Fruit fly (Drosophila melanogaster) whole organism, adult: ENCODE measurements around the gene 4E-T.

Experiments used
- CG11617 ChIP-seq: fragments of 200-800 bp; sonication (Bioruptor generic); optimal IDR thresholded peaks from 2 replicates; lab custom pipeline; 2017; ENCODE audit warnings: mild to moderate bottlenecking, missing biosample characterization, missing genetic modification reagents, missing genetic modification characterization
- CG12768 ChIP-seq: fragments of 200-800 bp; sonication (Bioruptor generic); optimal IDR thresholded peaks from 2 replicates; lab custom pipeline; 2017; ENCODE audit warnings: missing biosample characterization, missing genetic modification characterization, mild to moderate bottlenecking, moderate library complexity, missing genetic modification reagents
- CG14711 ChIP-seq: fragments of 200-800 bp; sonication (Bioruptor generic); optimal IDR thresholded peaks from 2 replicates; lab custom pipeline; 2018; ENCODE audit warnings: missing biosample characterization, mild to moderate bottlenecking, missing genetic modification characterization, moderate library complexity
- CG1620 ChIP-seq: fragments of 200-800 bp; sonication (Bioruptor generic); optimal IDR thresholded peaks from 2 replicates; lab custom pipeline; 2016; ENCODE audit warnings: missing biosample characterization, missing genetic modification characterization
- CG33017 ChIP-seq: fragments of 200-800 bp; sonication (Bioruptor generic); optimal IDR thresholded peaks from 2 replicates; lab custom pipeline; 2018; ENCODE audit warnings: missing biosample characterization, mild to moderate bottlenecking, missing genetic modification characterization, moderate library complexity
- CG5204 ChIP-seq: fragments of 200-800 bp; sonication (Bioruptor generic); optimal IDR thresholded peaks from 2 replicates; lab custom pipeline; 2016; ENCODE audit warnings: missing biosample characterization, missing genetic modification characterization
- CG7045 ChIP-seq: fragments of 200-800 bp; sonication (Bioruptor generic); optimal IDR thresholded peaks from 2 replicates; lab custom pipeline; 2017; ENCODE audit warnings: missing biosample characterization, mild to moderate bottlenecking, missing genetic modification characterization
- CG7101 ChIP-seq: fragments of 200-800 bp; sonication (Bioruptor generic); optimal IDR thresholded peaks from 2 replicates; lab custom pipeline; 2018; ENCODE audit warnings: missing biosample characterization, mild to moderate bottlenecking, missing genetic modification characterization, moderate library complexity
- Clk ChIP-seq: fragments of 200-800 bp; sonication (Bioruptor generic); optimal IDR thresholded peaks from 2 replicates; lab custom pipeline; 2017; ENCODE audit warnings: missing biosample characterization, missing genetic modification characterization
- Crg-1 ChIP-seq: fragments of 200-800 bp; sonication (Bioruptor generic); optimal IDR thresholded peaks from 2 replicates; lab custom pipeline; 2016; ENCODE audit warnings: missing biosample characterization, missing genetic modification characterization
- Hr96 ChIP-seq: fragments of 200-800 bp; sonication (Bioruptor generic); optimal IDR thresholded peaks from 2 replicates; lab custom pipeline; 2016; ENCODE audit warnings: missing biosample characterization, missing genetic modification characterization
- Mnt ChIP-seq: fragments of 200-800 bp; sonication (Bioruptor generic); optimal IDR thresholded peaks from 2 replicates; lab custom pipeline; 2016; ENCODE audit warnings: missing biosample characterization, mild to moderate bottlenecking, missing genetic modification characterization
- bab1 ChIP-seq: fragments of 200-800 bp; sonication (Bioruptor generic); optimal IDR thresholded peaks from 3 replicates; lab custom pipeline; 2019; ENCODE audit warnings: missing biosample characterization, mild to moderate bottlenecking, missing genetic modification characterization, moderate library complexity
- cic ChIP-seq: fragments of 200-800 bp; sonication (Bioruptor generic); optimal IDR thresholded peaks from 2 replicates; lab custom pipeline; 2017; ENCODE audit warnings: missing biosample characterization, mild to moderate bottlenecking, missing genetic modification characterization, moderate library complexity
- cnc ChIP-seq, 2 experiments: fragments of >200 bp; optimal IDR thresholded peaks; 2 replicates each; lab custom pipeline; 2017
- kay ChIP-seq: fragments of 200-800 bp; sonication (Bioruptor generic); peaks from one replicate; lab custom pipeline; 2016; ENCODE audit warnings: missing biosample characterization, missing genetic modification characterization, borderline replicate concordance
- ovo ChIP-seq: fragments of 200-800 bp; sonication (Bioruptor generic); optimal IDR thresholded peaks from 2 replicates; lab custom pipeline; 2016; ENCODE audit warnings: missing biosample characterization, missing genetic modification characterization
- pad ChIP-seq: fragments of 200-800 bp; sonication (Bioruptor generic); optimal IDR thresholded peaks from 3 replicates; lab custom pipeline; 2017; ENCODE audit warnings: missing biosample characterization, missing genetic modification characterization, mild to moderate bottlenecking, moderate library complexity, missing genetic modification reagents
- tj ChIP-seq: fragments of 200-800 bp; sonication (Bioruptor generic); optimal IDR thresholded peaks from 3 replicates; lab custom pipeline; 2017; ENCODE audit warnings: missing biosample characterization, mild to moderate bottlenecking, missing genetic modification characterization, moderate library complexity
- toe ChIP-seq: fragments of 200-800 bp; sonication (Bioruptor generic); optimal IDR thresholded peaks from 2 replicates; lab custom pipeline; 2016; ENCODE audit warnings: missing biosample characterization, missing genetic modification characterization

4E-T gene

dm6 chr4:958093-958649 is at the start of gene 4E-T:
TSS of gene 4E-T (minus strand) at chr4:958392.
- TF ChIP-seq Hr96 (GFP tag; lab: Kevin White, UChicago) (no peak), bab1 (peak; percentile 4), kay (peak; percentile 10), CG5204 (GFP tag; lab: Kevin White, UChicago) (no peak)

DNA sequence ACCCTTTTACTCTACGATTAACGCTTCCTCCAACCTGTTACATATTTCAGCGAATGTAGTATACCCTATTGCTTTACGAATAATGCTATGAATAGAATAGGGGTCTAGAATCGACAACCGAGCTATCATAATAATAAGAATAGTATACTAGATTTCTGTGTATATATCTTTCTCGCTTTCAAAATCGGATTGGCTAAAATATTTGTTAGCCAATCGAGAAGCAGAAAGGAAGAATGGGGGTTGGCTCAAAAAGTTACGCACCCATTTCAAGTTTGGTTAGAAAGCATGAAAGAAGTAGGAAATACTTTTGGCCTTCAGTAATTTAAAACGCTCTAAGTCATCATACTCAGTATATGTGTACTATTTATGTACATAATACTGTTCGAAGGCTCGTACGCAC is 37.8 kb upstream of the 4E-T start:
- TF ChIP-seq toe = no peak
- TF ChIP-seq CG33017 (tag; lab: Kevin White, UChicago) = no peak
- TF ChIP-seq cic (GFP tag; lab: Kevin White, UChicago) = no peak
- no peak for TF ChIP-seq Crg-1
- no peak for TF ChIP-seq CG7101
- TF ChIP-seq CG11617 (GFP tag; lab: Kevin White, UChicago) = no peak
- TF ChIP-seq Hr96 (GFP tag; lab: Kevin White, UChicago) = no peak
- TF ChIP-seq kay = no peak
- no peak for TF ChIP-seq bab1
- no peak for TF ChIP-seq CG14711 (tag; lab: Kevin White, UChicago)
- no peak for TF ChIP-seq Mnt (GFP tag; lab: Kevin White, UChicago)
- TF ChIP-seq cnc (optimal IDR thresholded peaks at IDR 0.05; lab: Kevin White, UChicago) = no peak
- no peak for TF ChIP-seq CG7045 (GFP tag; lab: Kevin White, UChicago)
- no peak for TF ChIP-seq Clk
- no peak for TF ChIP-seq ovo

- TF ChIP-seq CG7101 = no peak
- TF ChIP-seq tj (GFP tag; lab: Kevin White, UChicago) = no peak
- no peak for TF ChIP-seq CG5204 (GFP tag; lab: Kevin White, UChicago)
- no peak for TF ChIP-seq pad (GFP tag; lab: Kevin White, UChicago)
- no peak for TF ChIP-seq cnc (optimal IDR thresholded peaks at IDR 0.05; lab: Kevin White, UChicago)
- TF ChIP-seq CG11617 (GFP tag; lab: Kevin White, UChicago) = no peak
- no peak for TF ChIP-seq Mnt (GFP tag; lab: Kevin White, UChicago)
- no peak for TF ChIP-seq cic (GFP tag; lab: Kevin White, UChicago)
- no peak for TF ChIP-seq CG1620
- no peak for TF ChIP-seq kay
- TF ChIP-seq CG33017 (tag; lab: Kevin White, UChicago) = no peak
- TF ChIP-seq CG14711 (tag; lab: Kevin White, UChicago) = no peak
- no peak for TF ChIP-seq ovo
- TF ChIP-seq CG12768 = no peak
- no peak for TF ChIP-seq toe
- no peak for TF ChIP-seq Hr96 (GFP tag; lab: Kevin White, UChicago)
Measured at dm6 chr4:989058-989770, 31.0 kb upstream of the 4E-T start, which contains the start of gene toy. TSS of gene toy (plus strand) at chr4:989725.

- TF ChIP-seq CG14711 (tag; lab: Kevin White, UChicago) (no peak), Crg-1 (no peak), pad (GFP tag; lab: Kevin White, UChicago) (no peak), kay (no peak), cic (GFP tag; lab: Kevin White, UChicago) (no peak), CG7101 (no peak), CG5204 (GFP tag; lab: Kevin White, UChicago) (no peak), toe (no peak), CG12768 (no peak), CG11617 (GFP tag; lab: Kevin White, UChicago) (no peak)
Measured at dm6 chr4:988379-988778, 30.2 kb upstream of the 4E-T start.

dm6 chr4:984755-985154 is 26.6 kb upstream of the 4E-T start:
- no peak for TF ChIP-seq bab1
- no peak for TF ChIP-seq tj (GFP tag; lab: Kevin White, UChicago)
- TF ChIP-seq CG33017 (tag; lab: Kevin White, UChicago) = no peak
- no peak for TF ChIP-seq pad (GFP tag; lab: Kevin White, UChicago)
- no peak for TF ChIP-seq CG1620
- TF ChIP-seq CG12768 = no peak
- no peak for TF ChIP-seq Clk
- TF ChIP-seq toe = no peak
- TF ChIP-seq CG11617 (GFP tag; lab: Kevin White, UChicago) = no peak
- TF ChIP-seq Hr96 (GFP tag; lab: Kevin White, UChicago) = no peak
- TF ChIP-seq CG7101 = no peak
- no peak for TF ChIP-seq kay
- TF ChIP-seq ovo = no peak
- TF ChIP-seq Crg-1 = no peak
- no peak for TF ChIP-seq cic (GFP tag; lab: Kevin White, UChicago)
- TF ChIP-seq cnc (optimal IDR thresholded peaks at IDR 0.05; lab: Kevin White, UChicago) = no peak

dm6 chr4:982791-983407 is 24.7 kb upstream of the 4E-T start:
- no peak for TF ChIP-seq ovo
- TF ChIP-seq cic (GFP tag; lab: Kevin White, UChicago) = no peak
- TF ChIP-seq bab1 = no peak
- no peak for TF ChIP-seq CG5204 (GFP tag; lab: Kevin White, UChicago)
- TF ChIP-seq CG1620 = no peak
- peak; percentile 71 for TF ChIP-seq kay
- TF ChIP-seq CG14711 (tag; lab: Kevin White, UChicago) = no peak
- TF ChIP-seq cnc (optimal IDR thresholded peaks at IDR 0.05; lab: Kevin White, UChicago) = no peak

dm6 chr4:981157-981556 is 23.0 kb upstream of the 4E-T start:
- TF ChIP-seq CG11617 (GFP tag; lab: Kevin White, UChicago) = no peak
- peak; percentile 43 for TF ChIP-seq kay
